Worm (Caenorhabditis elegans): ENCODE results near the gene C07G2.5.

DNA sequence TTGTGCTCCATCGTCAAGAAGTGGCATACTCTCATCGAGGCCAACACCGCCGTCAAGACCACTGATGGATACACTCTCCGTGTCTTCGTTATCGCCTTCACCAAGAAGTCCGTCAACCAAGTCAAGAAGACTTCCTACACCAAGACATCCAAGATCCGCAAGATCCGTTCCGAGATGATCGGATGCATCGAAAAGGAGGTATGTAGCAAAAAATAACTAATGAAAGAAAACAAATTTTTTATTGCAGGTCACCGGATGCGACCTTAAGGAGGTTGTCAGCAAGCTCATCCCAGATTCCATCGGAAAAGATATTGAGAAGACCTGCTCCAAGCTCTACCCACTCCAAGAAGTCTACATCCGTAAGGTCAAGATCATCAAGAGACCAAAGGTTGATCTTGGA is 22.5 kb downstream of the C07G2.5 start:
- TF ChIP-seq dpl-1 (GFP tag; optimal IDR thresholded peaks at IDR 0.05) = no peak
- no peak for TF ChIP-seq nhr-76 (tag; optimal IDR thresholded peaks at IDR 0.05)
- no peak for TF ChIP-seq zag-1 (tag; optimal IDR thresholded peaks at IDR 0.05)
- TF ChIP-seq jun-1 (tag; optimal IDR thresholded peaks at IDR 0.05) = no peak
- TF ChIP-seq saeg-2 (GFP tag; IDR thresholded peaks at IDR 0.05) = no peak
- TF ChIP-seq snpc-1.2 (GFP tag; IDR thresholded peaks at IDR 0.05) = no peak
- no peak for TF ChIP-seq pha-4 (GFP tag; IDR thresholded peaks at IDR 0.05)
- TF ChIP-seq pha-4 (tag; optimal IDR thresholded peaks at IDR 0.05) = no peak

All from whole organism, L4 larva.